Fruit fly (Drosophila melanogaster): Measurements from ENCODE around the gene amd.

DNA sequence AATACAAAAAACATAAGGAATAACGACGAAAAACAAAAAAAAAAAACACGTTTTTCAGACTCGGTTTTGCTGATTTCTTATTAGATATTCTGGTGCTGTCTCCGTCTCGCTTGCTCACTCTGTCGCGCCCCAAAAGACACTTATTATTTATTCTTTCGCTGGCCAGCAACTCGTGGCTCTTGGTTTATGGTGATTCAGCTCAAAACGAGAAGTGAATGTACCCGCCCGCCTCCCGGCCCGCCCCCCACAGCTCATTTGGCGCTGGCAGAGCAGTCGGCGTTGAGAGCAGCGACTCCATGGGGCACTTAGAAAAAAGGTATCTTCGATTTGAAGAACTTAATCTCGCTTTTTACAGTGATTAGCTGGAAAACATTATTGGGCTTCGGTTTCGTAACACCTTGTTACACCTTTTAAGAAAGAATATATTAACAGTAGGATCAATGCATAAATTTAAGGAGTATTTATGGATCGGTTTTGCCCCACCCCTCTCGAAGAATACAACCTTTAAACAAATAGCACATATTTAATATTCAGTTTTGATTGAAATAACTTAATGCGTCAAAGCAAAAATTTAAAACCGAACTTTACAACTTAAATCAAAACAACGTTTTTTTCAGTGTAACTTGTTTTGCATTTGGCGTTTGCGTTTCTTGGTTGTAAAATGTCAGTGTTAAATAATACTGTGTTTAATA is 31.6 kb downstream of the amd start:
- peak; percentile 79 for TF ChIP-seq psq (GFP tag; optimal IDR thresholded peaks at IDR 0.05)
- no peak for TF ChIP-seq pan (optimal IDR thresholded peaks at IDR 0.05)
- peak; percentile 10 for TF ChIP-seq Dif (GFP tag; optimal IDR thresholded peaks at IDR 0.05; ENCODE audit: partially characterized antibody)
- no peak for TF ChIP-seq Abd-B (GFP tag; optimal IDR thresholded peaks at IDR 0.05)
- no peak for TF ChIP-seq Mio (GFP tag; optimal IDR thresholded peaks at IDR 0.05)
- TF ChIP-seq sv (GFP tag; optimal IDR thresholded peaks at IDR 0.05) = peak; percentile 63
